Fruit fly (Drosophila melanogaster) whole organism, embryonic: ENCODE data around the gene Send2.
A peak's percentile ranks its signal among the peaks of the same experiment; 100 is the strongest.

ENCODE experiments used
- Abd-B ChIP-seq: fragments of 200-800 bp; sonication (Bioruptor generic); optimal IDR thresholded peaks from 2 replicates; lab custom pipeline; 2018; ENCODE audit warnings: missing biosample characterization, mild to moderate bottlenecking, missing genetic modification characterization, moderate library complexity
- Ada2b ChIP-seq: fragments of 200-800 bp; sonication (Bioruptor generic); IDR thresholded peaks from 2 replicates; pipeline ENCODE4 v1.3.6; 2022; ENCODE audit warnings: missing biosample characterization, missing genetic modification characterization
- Atf6 ChIP-seq: fragments of 200-800 bp; sonication (Bioruptor generic); IDR thresholded peaks from 2 replicates; pipeline ENCODE4 v1.3.6; 2022; ENCODE audit warnings: missing biosample characterization, missing genetic modification characterization
- Bteb2 ChIP-seq: fragments of 200-800 bp; sonication (Bioruptor generic); optimal IDR thresholded peaks from 2 replicates; lab custom pipeline; 2016; ENCODE audit warnings: missing biosample characterization, missing genetic modification characterization
- C15 ChIP-seq: fragments of 200-800 bp; sonication (Bioruptor generic); IDR thresholded peaks from 3 replicates; pipeline ENCODE4 v1.3.6; 2022; ENCODE audit warnings: missing biosample characterization, missing genetic modification characterization
- CG10321 ChIP-seq: fragments of 200-800 bp; sonication (Bioruptor generic); IDR thresholded peaks from 2 replicates; pipeline ENCODE4 v1.3.6; 2022; ENCODE audit warnings: missing biosample characterization, missing genetic modification characterization
- CG10654 ChIP-seq: fragments of 200-800 bp; sonication (Bioruptor generic); optimal IDR thresholded peaks from 2 replicates; lab custom pipeline; 2016; ENCODE audit warnings: missing biosample characterization, missing genetic modification characterization
- CG10979 ChIP-seq: fragments of 200-800 bp; sonication (Bioruptor generic); optimal IDR thresholded peaks from 2 replicates; lab custom pipeline; 2018; ENCODE audit warnings: missing biosample characterization, mild to moderate bottlenecking, missing genetic modification characterization, moderate library complexity
- CG11504 ChIP-seq: fragments of 200-800 bp; sonication (Bioruptor generic); optimal IDR thresholded peaks from 3 replicates; lab custom pipeline; 2019; ENCODE audit warnings: missing biosample characterization, mild to moderate bottlenecking, missing genetic modification characterization, moderate library complexity
- CG12071 ChIP-seq: fragments of 200-800 bp; sonication (Bioruptor generic); optimal IDR thresholded peaks from 3 replicates; lab custom pipeline; 2018; ENCODE audit warnings: missing biosample characterization, mild to moderate bottlenecking, missing genetic modification characterization
- CG12391 ChIP-seq: fragments of 200-800 bp; sonication (Bioruptor generic); optimal IDR thresholded peaks from 3 replicates; lab custom pipeline; 2018; ENCODE audit warnings: missing biosample characterization, mild to moderate bottlenecking, missing genetic modification characterization, moderate library complexity
- CG13287 ChIP-seq: fragments of 200-800 bp; sonication (Bioruptor generic); IDR thresholded peaks from 2 replicates; pipeline ENCODE4 v1.3.6; 2022; ENCODE audit warnings: missing biosample characterization, missing genetic modification characterization; ENCODE audit not compliant: partially characterized antibody
- CG16813 ChIP-seq: fragments of 200-800 bp; sonication (Bioruptor generic); IDR thresholded peaks from 3 replicates; pipeline ENCODE4 v1.3.6; 2022; ENCODE audit warnings: missing biosample characterization, missing genetic modification characterization; ENCODE audit not compliant: partially characterized antibody
- CG16815 ChIP-seq: fragments of 200-800 bp; sonication (Bioruptor generic); optimal IDR thresholded peaks from 3 replicates; lab custom pipeline; 2017; ENCODE audit warnings: missing biosample characterization, mild to moderate bottlenecking, missing genetic modification characterization
- CG17612 ChIP-seq: fragments of 200-800 bp; sonication (Bioruptor generic); IDR thresholded peaks from 2 replicates; pipeline ENCODE4 v1.3.6; 2022; ENCODE audit warnings: missing biosample characterization, missing genetic modification characterization
- CG18262 ChIP-seq: fragments of 200-800 bp; optimal IDR thresholded peaks from 3 replicates; lab custom pipeline; 2019; ENCODE audit warnings: missing biosample characterization, mild to moderate bottlenecking, missing genetic modification characterization, moderate library complexity
- CG18764 ChIP-seq: fragments of 200-800 bp; sonication (Bioruptor generic); optimal IDR thresholded peaks from 3 replicates; lab custom pipeline; 2016; ENCODE audit warnings: missing biosample characterization, missing genetic modification characterization
- CG2120 ChIP-seq: fragments of 200-800 bp; sonication (Bioruptor generic); optimal IDR thresholded peaks from 3 replicates; lab custom pipeline; 2016; ENCODE audit warnings: missing biosample characterization, missing genetic modification characterization
- CG34422 ChIP-seq: fragments of 200-800 bp; sonication (Bioruptor generic); IDR thresholded peaks from 3 replicates; pipeline ENCODE4 v1.3.6; 2022; ENCODE audit warnings: missing biosample characterization, missing genetic modification characterization
- CG4424 ChIP-seq: fragments of 200-800 bp; sonication (Bioruptor generic); optimal IDR thresholded peaks from 3 replicates; lab custom pipeline; 2016; ENCODE audit warnings: missing biosample characterization, missing genetic modification characterization
- CG7839 ChIP-seq: fragments of 200-800 bp; sonication (Bioruptor generic); optimal IDR thresholded peaks from 3 replicates; lab custom pipeline; 2018; ENCODE audit warnings: missing biosample characterization, mild to moderate bottlenecking, missing genetic modification characterization, moderate library complexity
- CG8290 ChIP-seq, 3 experiments: fragments of 200-800 bp; sonication (Bioruptor generic); optimal IDR thresholded peaks; 2 replicates each; lab custom pipeline; 2016 to 2019; ENCODE audit warnings: missing biosample characterization in 3 of 3, missing genetic modification characterization in 3 of 3, mild to moderate bottlenecking in 2 of 3, moderate library complexity in 1 of 3
- CkIIα-i1 ChIP-seq: fragments of 200-800 bp; sonication (Bioruptor generic); IDR thresholded peaks from 2 replicates; pipeline ENCODE4 v1.3.6; 2022; ENCODE audit warnings: missing biosample characterization, missing genetic modification characterization
- D ChIP-seq, 2 experiments: fragments of 200-800 bp in 1 of 2; fragments of >200 bp in 1 of 2; sonication (Bioruptor generic) in 1 of 2; optimal IDR thresholded peaks; 2 replicates in 1 of 2; 3 replicates in 1 of 2; lab custom pipeline; 2017; ENCODE audit warnings: mild to moderate bottlenecking in 1 of 2, missing biosample characterization in 1 of 2, missing genetic modification characterization in 1 of 2, missing genetic modification reagents in 1 of 2
- Dad ChIP-seq: fragments of 200-800 bp; sonication (Bioruptor generic); optimal IDR thresholded peaks from 3 replicates; lab custom pipeline; 2016; ENCODE audit warnings: missing biosample characterization, missing genetic modification characterization
- Deaf1 ChIP-seq: fragments of 200-800 bp; optimal IDR thresholded peaks from 3 replicates; lab custom pipeline; 2019; ENCODE audit warnings: missing biosample characterization, mild to moderate bottlenecking, missing genetic modification characterization, moderate library complexity
- Hr3 ChIP-seq: fragments of 200-800 bp; sonication (Bioruptor generic); optimal IDR thresholded peaks from 3 replicates; lab custom pipeline; 2016; ENCODE audit warnings: missing biosample characterization, missing genetic modification characterization
- Mes4 ChIP-seq: fragments of 200-800 bp; sonication (Bioruptor generic); optimal IDR thresholded peaks from 2 replicates; lab custom pipeline; 2016; ENCODE audit warnings: missing biosample characterization, missing genetic modification characterization
- Mrtf ChIP-seq: fragments of 200-800 bp; sonication (Bioruptor generic); IDR thresholded peaks from 3 replicates; pipeline ENCODE4 v1.3.6; 2022; ENCODE audit warnings: missing biosample characterization, missing genetic modification characterization
- Neu2 ChIP-seq: fragments of 200-800 bp; sonication (Bioruptor generic); optimal IDR thresholded peaks from 3 replicates; lab custom pipeline; 2016; ENCODE audit warnings: missing biosample characterization, missing genetic modification characterization, borderline replicate concordance
- Nf-YC ChIP-seq: fragments of 200-800 bp; optimal IDR thresholded peaks from 3 replicates; lab custom pipeline; 2019; ENCODE audit warnings: missing biosample characterization, mild to moderate bottlenecking, missing genetic modification characterization, moderate library complexity
- Poxn ChIP-seq: fragments of 200-800 bp; sonication (Bioruptor generic); IDR thresholded peaks from 2 replicates; pipeline ENCODE4 v1.3.6; 2022; ENCODE audit warnings: missing biosample characterization, missing genetic modification characterization
- Rfx ChIP-seq: fragments of 200-800 bp; sonication (Bioruptor generic); IDR thresholded peaks from 2 replicates; pipeline ENCODE4 v1.3.6; 2022; ENCODE audit warnings: missing biosample characterization, missing genetic modification characterization
- Six4 ChIP-seq: fragments of 200-800 bp; sonication (Bioruptor generic); optimal IDR thresholded peaks from 2 replicates; lab custom pipeline; 2016; ENCODE audit warnings: missing biosample characterization, missing genetic modification characterization
- Tbp ChIP-seq: fragments of >200 bp; optimal IDR thresholded peaks from 2 replicates; lab custom pipeline; 2018; ENCODE audit warnings: missing biosample characterization, missing genetic modification characterization
- ash1 ChIP-seq: fragments of 200-800 bp; sonication (Bioruptor generic); optimal IDR thresholded peaks from 2 replicates; lab custom pipeline; 2018; ENCODE audit warnings: missing biosample characterization, mild to moderate bottlenecking, missing genetic modification characterization
- bigmax ChIP-seq: fragments of 200-800 bp; sonication (Bioruptor generic); optimal IDR thresholded peaks from 2 replicates; lab custom pipeline; 2018; ENCODE audit warnings: missing biosample characterization, mild to moderate bottlenecking, missing genetic modification characterization
- br ChIP-seq: fragments of >200 bp; optimal IDR thresholded peaks from 2 replicates; lab custom pipeline; 2017
- corto ChIP-seq: fragments of 200-800 bp; sonication (Bioruptor generic); optimal IDR thresholded peaks from 2 replicates; lab custom pipeline; 2016; ENCODE audit warnings: missing biosample characterization, mild to moderate bottlenecking, missing genetic modification characterization, moderate library complexity
- crol ChIP-seq: fragments of 200-800 bp; sonication (Bioruptor generic); IDR thresholded peaks from 2 replicates; pipeline ENCODE4 v1.3.6; 2022; ENCODE audit warnings: missing biosample characterization, missing genetic modification characterization
- crp ChIP-seq, 2 experiments: fragments of 200-800 bp; sonication (Bioruptor generic); optimal IDR thresholded peaks; 2 replicates in 1 of 2; 3 replicates in 1 of 2; lab custom pipeline; 2017; ENCODE audit warnings: missing biosample characterization in 2 of 2, missing genetic modification characterization in 2 of 2, mild to moderate bottlenecking in 1 of 2, moderate library complexity in 1 of 2
- ems ChIP-seq: fragments of 200-800 bp; sonication (Bioruptor generic); optimal IDR thresholded peaks from 3 replicates; lab custom pipeline; 2016; ENCODE audit warnings: missing biosample characterization, missing genetic modification characterization
- gro ChIP-seq: fragments of 200-800 bp; sonication (Bioruptor generic); optimal IDR thresholded peaks from 2 replicates; lab custom pipeline; 2016; ENCODE audit warnings: missing biosample characterization, missing genetic modification characterization
- hb ChIP-seq: fragments of 200-800 bp; sonication (Bioruptor generic); IDR thresholded peaks from 3 replicates; pipeline ENCODE4 v1.3.6; 2022; ENCODE audit warnings: missing biosample characterization, missing genetic modification characterization; ENCODE audit not compliant: partially characterized antibody
- maf-S ChIP-seq: fragments of 200-800 bp; sonication (Bioruptor generic); optimal IDR thresholded peaks from 2 replicates; lab custom pipeline; 2016; ENCODE audit warnings: missing biosample characterization, missing genetic modification characterization
- odd ChIP-seq: fragments of 200-800 bp; sonication (Bioruptor generic); optimal IDR thresholded peaks from 2 replicates; lab custom pipeline; 2017; ENCODE audit warnings: missing biosample characterization, mild to moderate bottlenecking, missing genetic modification characterization
- onecut ChIP-seq: fragments of 200-800 bp; sonication (Bioruptor generic); IDR thresholded peaks from 2 replicates; pipeline ENCODE4 v1.3.6; 2022; ENCODE audit warnings: missing biosample characterization, missing genetic modification characterization
- peb ChIP-seq: fragments of 200-800 bp; sonication (Bioruptor generic); IDR thresholded peaks from 2 replicates; pipeline ENCODE4 v1.3.6; 2022; ENCODE audit warnings: missing biosample characterization, missing genetic modification characterization
- sqz ChIP-seq: fragments of 200-800 bp; sonication (Bioruptor generic); optimal IDR thresholded peaks from 3 replicates; lab custom pipeline; 2018; ENCODE audit warnings: missing biosample characterization, mild to moderate bottlenecking, missing genetic modification characterization
- vvl ChIP-seq: fragments of 200-800 bp; sonication (Bioruptor generic); IDR thresholded peaks from 2 replicates; pipeline ENCODE4 v1.3.6; 2022; ENCODE audit warnings: missing biosample characterization, missing genetic modification characterization

Gene Send2

DNA sequence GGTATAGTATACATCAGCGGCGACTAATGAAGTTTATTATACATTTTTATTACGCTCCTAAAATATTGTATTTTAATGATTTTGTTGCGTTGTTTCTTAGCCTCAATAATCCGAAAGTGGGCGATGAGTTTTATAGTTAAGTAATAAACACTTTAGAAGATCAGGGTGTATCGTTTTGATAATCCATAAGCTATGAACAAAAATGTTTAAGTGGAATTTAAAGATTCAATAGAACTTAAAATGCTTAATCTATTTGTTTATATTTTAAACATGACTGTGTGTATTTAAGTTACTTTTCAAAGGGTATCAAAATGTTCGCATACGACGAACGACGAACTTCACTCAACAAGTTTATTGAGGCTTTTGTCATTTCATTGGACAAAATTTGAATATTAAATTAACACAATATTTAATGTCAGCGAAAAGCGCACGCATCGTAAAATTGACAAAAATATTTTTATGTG, 25.8 kb upstream of the Send2 start (continued):
- no peak for TF ChIP-seq CG16813 (GFP tag; lab: Robert Waterston, UW)
- TF ChIP-seq Nf-YC (tag; lab: Kevin White, UChicago) = no peak
- TF ChIP-seq Rfx (GFP tag; lab: Robert Waterston, UW) = peak; percentile 93
- TF ChIP-seq Ada2b (GFP tag; lab: Robert Waterston, UW) = peak; percentile 72
- TF ChIP-seq onecut = peak; percentile 35; the same call in 1 of the 2 replicates
- no peak for TF ChIP-seq peb (GFP tag; lab: Robert Waterston, UW)
- 0 out of 2 replicates have a peak, but pooled peaks have one; percentile 40 for TF ChIP-seq CG10321 (GFP tag; lab: Robert Waterston, UW)
- peak; percentile 29 for TF ChIP-seq ems (GFP tag; lab: Kevin White, UChicago)
- TF ChIP-seq Poxn = 0 out of 2 replicates have a peak, but pooled peaks have one; percentile 40
- peak; percentile 9 for TF ChIP-seq Bteb2 (GFP tag; lab: Kevin White, UChicago)
- peak; percentile 14 for TF ChIP-seq Mes4 (GFP tag; lab: Kevin White, UChicago)
- TF ChIP-seq CG12071 (GFP tag; lab: Kevin White, UChicago) = peak; percentile 55
- TF ChIP-seq CG16815 (GFP tag; lab: Kevin White, UChicago) = no peak
- TF ChIP-seq sqz (GFP tag; lab: Kevin White, UChicago) = no peak
- no peak for TF ChIP-seq CG13287 (GFP tag; lab: Robert Waterston, UW)
- TF ChIP-seq crol = no peak
- peak; percentile 70 for TF ChIP-seq Mrtf (GFP tag; lab: Robert Waterston, UW)
- no peak for TF ChIP-seq CG8290 (GFP tag; optimal IDR thresholded peaks at IDR 0.05; lab: Kevin White, UChicago)
- peak in 1 of 2 experiments; percentile 77 for TF ChIP-seq CG8290 (tag; optimal IDR thresholded peaks at IDR 0.05; lab: Kevin White, UChicago)
- no peak for TF ChIP-seq bigmax (GFP tag; lab: Kevin White, UChicago)
- TF ChIP-seq CG18262 = peak; percentile 51
- no peak for TF ChIP-seq D (optimal IDR thresholded peaks at IDR 0.05; lab: Kevin White, UChicago)
- TF ChIP-seq D (GFP tag; optimal IDR thresholded peaks at IDR 0.05; lab: Kevin White, UChicago) = no peak
- TF ChIP-seq CG11504 = peak; percentile 91
- no peak for TF ChIP-seq Dad (GFP tag; lab: Kevin White, UChicago)
- TF ChIP-seq crp (GFP tag; optimal IDR thresholded peaks at IDR 0.05; lab: Kevin White, UChicago) = no peak
- no peak for TF ChIP-seq Six4 (GFP tag; lab: Kevin White, UChicago)
- no peak for TF ChIP-seq gro (GFP tag; lab: Kevin White, UChicago)
- TF ChIP-seq CG4424 (GFP tag; lab: Kevin White, UChicago) = no peak
- TF ChIP-seq hb (GFP tag; lab: Robert Waterston, UW) = no peak
- no peak for TF ChIP-seq CG17612
- TF ChIP-seq CG34422 (GFP tag; lab: Robert Waterston, UW) = peak; percentile 48; the same call in 1 of the 3 replicates
- peak; percentile 34 for TF ChIP-seq odd (GFP tag; lab: Kevin White, UChicago)
- peak; percentile 68; the same call in 1 of the 2 replicates for TF ChIP-seq Atf6 (GFP tag; lab: Robert Waterston, UW)
- TF ChIP-seq Abd-B = peak; percentile 71
- no peak for TF ChIP-seq CG10979
- TF ChIP-seq CkIIα-i1 = 0 out of 2 replicates have a peak, but pooled peaks have one; percentile 12
- TF ChIP-seq vvl (GFP tag; lab: Robert Waterston, UW) = peak; percentile 88
- no peak for TF ChIP-seq br (lab: Kevin White, UChicago)
- TF ChIP-seq ash1 (GFP tag; lab: Kevin White, UChicago) = no peak
- no peak for TF ChIP-seq CG10654 (GFP tag; lab: Kevin White, UChicago)
- no peak for TF ChIP-seq Tbp
- peak; percentile 38 for TF ChIP-seq maf-S (GFP tag; lab: Kevin White, UChicago)
- peak; percentile 83 for TF ChIP-seq CG12391 (tag; lab: Kevin White, UChicago)
- no peak for TF ChIP-seq C15 (GFP tag; lab: Robert Waterston, UW)
- no peak for TF ChIP-seq CG18764
- TF ChIP-seq Neu2 (GFP tag; lab: Kevin White, UChicago) = no peak
- peak; percentile 55 for TF ChIP-seq Hr3 (GFP tag; lab: Kevin White, UChicago)
- TF ChIP-seq corto (GFP tag; lab: Kevin White, UChicago) = no peak
- TF ChIP-seq CG7839 (tag; lab: Kevin White, UChicago) = peak; percentile 65
- peak; percentile 88 for TF ChIP-seq CG2120
- TF ChIP-seq Deaf1 (tag; lab: Kevin White, UChicago) = peak; percentile 63
